Fruit fly (Drosophila melanogaster) whole organism, embryonic: ENCODE measurements around the gene Hinfp.
A peak's percentile ranks its signal among the peaks of the same experiment; 100 is the strongest.

Source experiments
- B-H2 ChIP-seq: fragments of 200-800 bp; sonication (Bioruptor generic); optimal IDR thresholded peaks from 2 replicates; lab custom pipeline; 2018; ENCODE audit warnings: missing biosample characterization, mild to moderate bottlenecking, missing genetic modification characterization
- BtbVII ChIP-seq: fragments of 200-800 bp; sonication (Bioruptor generic); optimal IDR thresholded peaks from 3 replicates; lab custom pipeline; 2017; ENCODE audit warnings: missing biosample characterization, mild to moderate bottlenecking, missing genetic modification characterization
- CG12942 ChIP-seq: fragments of 200-800 bp; sonication (Bioruptor generic); optimal IDR thresholded peaks from 3 replicates; lab custom pipeline; 2016; ENCODE audit warnings: missing biosample characterization, missing genetic modification characterization
- CG13624 ChIP-seq: fragments of 200-800 bp; sonication (Bioruptor generic); optimal IDR thresholded peaks from 2 replicates; lab custom pipeline; 2016; ENCODE audit warnings: missing biosample characterization, missing genetic modification characterization
- CG13775 ChIP-seq: fragments of 200-800 bp; sonication (Bioruptor generic); optimal IDR thresholded peaks from 3 replicates; lab custom pipeline; 2017; ENCODE audit warnings: missing biosample characterization, mild to moderate bottlenecking, missing genetic modification characterization
- CG14667 ChIP-seq: fragments of 200-800 bp; sonication (Bioruptor generic); IDR thresholded peaks from 2 replicates; pipeline ENCODE4 v1.3.6; 2022; ENCODE audit warnings: missing biosample characterization, missing genetic modification characterization
- CG14965 ChIP-seq: fragments of 200-800 bp; sonication (Bioruptor generic); optimal IDR thresholded peaks from 2 replicates; lab custom pipeline; 2016; ENCODE audit warnings: missing biosample characterization, missing genetic modification characterization, borderline replicate concordance
- CG2202 ChIP-seq: fragments of 200-800 bp; sonication (Bioruptor generic); optimal IDR thresholded peaks from 2 replicates; lab custom pipeline; 2018; ENCODE audit warnings: missing biosample characterization, mild to moderate bottlenecking, missing genetic modification characterization
- CG31224 ChIP-seq: fragments of 200-800 bp; sonication (Bioruptor generic); IDR thresholded peaks from 2 replicates; pipeline ENCODE4 v1.3.6; 2022; ENCODE audit warnings: missing biosample characterization, missing genetic modification characterization
- CG34224 ChIP-seq: fragments of 200-800 bp; sonication (Bioruptor generic); IDR thresholded peaks from 3 replicates; pipeline ENCODE4 v1.3.6; 2022; ENCODE audit warnings: missing biosample characterization, missing genetic modification characterization; ENCODE audit not compliant: partially characterized antibody
- CG3847 ChIP-seq: fragments of 200-800 bp; sonication (Bioruptor generic); IDR thresholded peaks from 2 replicates; pipeline ENCODE4 v1.3.6; 2022; ENCODE audit warnings: missing biosample characterization, missing genetic modification characterization
- CG43689 ChIP-seq: fragments of 200-800 bp; sonication (Bioruptor generic); IDR thresholded peaks from 2 replicates; pipeline ENCODE4 v1.3.6; 2022; ENCODE audit warnings: missing biosample characterization, missing genetic modification characterization
- CG4820 ChIP-seq: fragments of 200-800 bp; sonication (Bioruptor generic); optimal IDR thresholded peaks from 3 replicates; lab custom pipeline; 2016; ENCODE audit warnings: missing biosample characterization, missing genetic modification characterization
- CG7357 ChIP-seq: fragments of 200-800 bp; sonication (Bioruptor generic); IDR thresholded peaks from 3 replicates; pipeline ENCODE4 v1.3.6; 2022; ENCODE audit warnings: missing biosample characterization, missing genetic modification characterization
- CG8089 ChIP-seq: fragments of 200-800 bp; sonication (Bioruptor generic); optimal IDR thresholded peaks from 3 replicates; lab custom pipeline; 2016; ENCODE audit warnings: missing biosample characterization, missing genetic modification characterization
- CG8281 ChIP-seq: fragments of 200-800 bp; sonication (Bioruptor generic); optimal IDR thresholded peaks from 2 replicates; lab custom pipeline; 2018; ENCODE audit warnings: missing biosample characterization, mild to moderate bottlenecking, missing genetic modification characterization, moderate library complexity
- CG8478 ChIP-seq: fragments of >200 bp; optimal IDR thresholded peaks from 2 replicates; lab custom pipeline; 2018
- Chrac-16 ChIP-seq: fragments of 200-800 bp; sonication (Bioruptor generic); optimal IDR thresholded peaks from 3 replicates; lab custom pipeline; 2016; ENCODE audit warnings: missing biosample characterization, missing genetic modification characterization
- E2f2 ChIP-seq: fragments of 200-800 bp; sonication (Bioruptor generic); IDR thresholded peaks from 2 replicates; pipeline ENCODE4 v1.3.6; 2022; ENCODE audit warnings: missing biosample characterization, missing genetic modification characterization
- HmgD ChIP-seq: fragments of 200-800 bp; sonication (Bioruptor generic); optimal IDR thresholded peaks from 3 replicates; lab custom pipeline; 2016; ENCODE audit warnings: missing biosample characterization, missing genetic modification characterization
- Hmx ChIP-seq: fragments of 200-800 bp; sonication (Bioruptor generic); optimal IDR thresholded peaks from 2 replicates; lab custom pipeline; 2016; ENCODE audit warnings: missing biosample characterization, missing genetic modification characterization
- Lhr ChIP-seq: fragments of 200-800 bp; sonication (Bioruptor generic); optimal IDR thresholded peaks from 3 replicates; lab custom pipeline; 2017; ENCODE audit warnings: mild to moderate bottlenecking, missing biosample characterization, missing genetic modification reagents, missing genetic modification characterization
- Mrtf ChIP-seq: fragments of 200-800 bp; sonication (Bioruptor generic); IDR thresholded peaks from 3 replicates; pipeline ENCODE4 v1.3.6; 2022; ENCODE audit warnings: missing biosample characterization, missing genetic modification characterization
- NC2β ChIP-seq: fragments of 200-800 bp; sonication (Bioruptor generic); optimal IDR thresholded peaks from 2 replicates; lab custom pipeline; 2016; ENCODE audit warnings: missing biosample characterization, missing genetic modification characterization
- Poxn ChIP-seq: fragments of 200-800 bp; sonication (Bioruptor generic); IDR thresholded peaks from 2 replicates; pipeline ENCODE4 v1.3.6; 2022; ENCODE audit warnings: missing biosample characterization, missing genetic modification characterization
- Sox102F ChIP-seq: fragments of 200-800 bp; sonication (Bioruptor generic); optimal IDR thresholded peaks from 2 replicates; lab custom pipeline; 2018; ENCODE audit warnings: missing biosample characterization, mild to moderate bottlenecking, missing genetic modification characterization, moderate library complexity
- Spps ChIP-seq: fragments of 200-800 bp; sonication (Bioruptor generic); optimal IDR thresholded peaks from 2 replicates; lab custom pipeline; 2018; ENCODE audit warnings: missing biosample characterization, mild to moderate bottlenecking, missing genetic modification characterization
- Sry-δ ChIP-seq: fragments of 200-800 bp; sonication (Bioruptor generic); optimal IDR thresholded peaks from 2 replicates; lab custom pipeline; 2016; ENCODE audit warnings: missing biosample characterization, missing genetic modification characterization
- bbx ChIP-seq: fragments of 200-800 bp; sonication (Bioruptor generic); IDR thresholded peaks from 2 replicates; pipeline ENCODE4 v1.3.6; 2022; ENCODE audit warnings: missing biosample characterization, missing genetic modification characterization; ENCODE audit not compliant: partially characterized antibody
- croc ChIP-seq: fragments of 200-800 bp; sonication (Bioruptor generic); conservative IDR thresholded peaks from 3 replicates; pipeline ENCODE4 v1.3.6; 2022; ENCODE audit warnings: missing biosample characterization, missing genetic modification characterization
- dmrt11E ChIP-seq: fragments of 200-800 bp; sonication (Bioruptor generic); optimal IDR thresholded peaks from 3 replicates; lab custom pipeline; 2018; ENCODE audit warnings: missing biosample characterization, mild to moderate bottlenecking, missing genetic modification characterization, moderate library complexity
- gro ChIP-seq: fragments of 200-800 bp; sonication (Bioruptor generic); optimal IDR thresholded peaks from 2 replicates; lab custom pipeline; 2016; ENCODE audit warnings: missing biosample characterization, missing genetic modification characterization
- insv ChIP-seq, 2 experiments: fragments of 200-800 bp; sonication (Bioruptor generic); optimal IDR thresholded peaks; 3 replicates each; lab custom pipeline; 2016 to 2018; ENCODE audit warnings: missing biosample characterization in 2 of 2, missing genetic modification characterization in 2 of 2
- lov ChIP-seq, 2 experiments: fragments of 200-800 bp in 1 of 2; fragments of >200 bp in 1 of 2; sonication (Bioruptor generic) in 1 of 2; IDR thresholded peaks in 1 of 2; optimal IDR thresholded peaks in 1 of 2; 2 replicates in 1 of 2; 3 replicates in 1 of 2; pipeline versions ENCODE4 v1.3.6 to Lab custom; 2017 to 2022; ENCODE audit warnings: missing biosample characterization in 1 of 2, missing genetic modification characterization in 1 of 2
- luna ChIP-seq: fragments of 200-800 bp; sonication (Bioruptor generic); optimal IDR thresholded peaks from 2 replicates; lab custom pipeline; 2016; ENCODE audit warnings: missing biosample characterization, missing genetic modification characterization
- mirr ChIP-seq: fragments of 200-800 bp; sonication (Bioruptor generic); optimal IDR thresholded peaks from 3 replicates; lab custom pipeline; 2018; ENCODE audit warnings: missing biosample characterization, mild to moderate bottlenecking, missing genetic modification characterization
- pita ChIP-seq: fragments of 200-800 bp; sonication (Bioruptor generic); optimal IDR thresholded peaks from 2 replicates; lab custom pipeline; 2017; ENCODE audit warnings: missing biosample characterization, mild to moderate bottlenecking, missing genetic modification characterization
- pum ChIP-seq: fragments of 200-800 bp; sonication (Bioruptor generic); optimal IDR thresholded peaks from 2 replicates; lab custom pipeline; 2016; ENCODE audit warnings: missing biosample characterization, missing genetic modification characterization
- schlank ChIP-seq: fragments of 200-800 bp; sonication (Bioruptor generic); optimal IDR thresholded peaks from 2 replicates; lab custom pipeline; 2018; ENCODE audit warnings: missing biosample characterization, mild to moderate bottlenecking, missing genetic modification characterization
- scrt ChIP-seq: fragments of 200-800 bp; sonication (Bioruptor generic); optimal IDR thresholded peaks from 2 replicates; lab custom pipeline; 2018; ENCODE audit warnings: missing biosample characterization, mild to moderate bottlenecking, missing genetic modification characterization, moderate library complexity
- sima ChIP-seq: fragments of 200-800 bp; sonication (Bioruptor generic); optimal IDR thresholded peaks from 2 replicates; lab custom pipeline; 2016; ENCODE audit warnings: missing biosample characterization, missing genetic modification characterization
- sob ChIP-seq: fragments of 200-800 bp; sonication (Bioruptor generic); IDR thresholded peaks from 2 replicates; pipeline ENCODE4 v1.3.6; 2022; ENCODE audit warnings: missing biosample characterization, missing genetic modification characterization
- tio ChIP-seq: fragments of 200-800 bp; sonication (Bioruptor generic); optimal IDR thresholded peaks from 2 replicates; lab custom pipeline; 2017; ENCODE audit warnings: missing biosample characterization, missing genetic modification characterization, inconsistent platforms
- tll ChIP-seq, 2 experiments: fragments of 200-800 bp in 1 of 2; fragments of >200 bp in 1 of 2; sonication (Bioruptor generic) in 1 of 2; optimal IDR thresholded peaks; 2 replicates each; lab custom pipeline; 2017 to 2019; ENCODE audit warnings: missing biosample characterization in 2 of 2, missing genetic modification characterization in 2 of 2, mild to moderate bottlenecking in 1 of 2, moderate library complexity in 1 of 2
- tna ChIP-seq: fragments of 200-800 bp; sonication (Bioruptor generic); IDR thresholded peaks from 2 replicates; pipeline ENCODE4 v1.3.6; 2022; ENCODE audit warnings: missing biosample characterization, missing genetic modification characterization; ENCODE audit not compliant: partially characterized antibody
- toy ChIP-seq: fragments of 200-800 bp; sonication (Bioruptor generic); IDR thresholded peaks from 2 replicates; pipeline ENCODE4 v1.3.6; 2022; ENCODE audit warnings: missing biosample characterization, missing genetic modification characterization
- ttk ChIP-seq: fragments of 200-800 bp; sonication (Bioruptor generic); IDR thresholded peaks from 2 replicates; pipeline ENCODE4 v2.1.2; 2022; ENCODE audit warnings: missing biosample characterization, missing genetic modification characterization
- vfl ChIP-seq: fragments of 200-800 bp; sonication (Bioruptor generic); optimal IDR thresholded peaks from 2 replicates; lab custom pipeline; 2016; ENCODE audit warnings: missing biosample characterization, missing genetic modification characterization
- wdn ChIP-seq: fragments of 200-800 bp; sonication (Bioruptor generic); IDR thresholded peaks from 2 replicates; pipeline ENCODE4 v1.3.6; 2022; ENCODE audit warnings: missing biosample characterization, missing genetic modification characterization
- wor ChIP-seq: fragments of 200-800 bp; sonication (Bioruptor generic); IDR thresholded peaks from 2 replicates; pipeline ENCODE4 v1.3.6; 2022; ENCODE audit warnings: missing biosample characterization, missing genetic modification characterization

The Hinfp gene

dm6 chrX:629239-629821 is 4.0 kb downstream of the Hinfp start, which contains the start of the genes RpL36 and Mybbp1A (continued):
- TF ChIP-seq CG12942 (GFP tag; lab: Kevin White, UChicago) (peak; percentile 52), wor (GFP tag; lab: Robert Waterston, UW) (no peak), pum (GFP tag; lab: Kevin White, UChicago) (peak; percentile 34), CG8089 (peak; percentile 82), tll (GFP tag; optimal IDR thresholded peaks at IDR 0.05; lab: Kevin White, UChicago) (no peak), CG3847 (GFP tag; lab: Robert Waterston, UW) (peak; percentile 79), pita (GFP tag; lab: Kevin White, UChicago) (no peak), CG7357 (GFP tag; lab: Robert Waterston, UW) (no peak), CG8478 (no peak), insv (GFP tag; optimal IDR thresholded peaks at IDR 0.05; lab: Kevin White, UChicago) (peak in 1 of 2 experiments; percentile 63), sima (GFP tag; lab: Kevin White, UChicago) (peak; percentile 24), schlank (peak; percentile 79), sob (peak; percentile 80), NC2β (GFP tag; lab: Kevin White, UChicago) (peak; percentile 95), Hmx (GFP tag; lab: Kevin White, UChicago) (no peak), vfl (GFP tag; lab: Kevin White, UChicago) (peak; percentile 77), tio (GFP tag; lab: Kevin White, UChicago) (no peak), lov (optimal IDR thresholded peaks at IDR 0.05; lab: Kevin White, UChicago) (no peak), lov (GFP tag; IDR thresholded peaks at IDR 0.05; lab: Robert Waterston, UW) (peak; percentile 77; the same call in 1 of the 3 replicates), CG4820 (GFP tag; lab: Kevin White, UChicago) (peak; percentile 47), Chrac-16 (GFP tag; lab: Kevin White, UChicago) (peak; percentile 51), wdn (GFP tag; lab: Robert Waterston, UW) (0 out of 2 replicates have a peak, but pooled peaks have one; percentile 43), Sox102F (GFP tag; lab: Kevin White, UChicago) (no peak), CG34224 (GFP tag; lab: Robert Waterston, UW) (peak; percentile 84), CG13624 (GFP tag; lab: Kevin White, UChicago) (peak; percentile 86), Spps (no peak), mirr (GFP tag; lab: Kevin White, UChicago) (peak; percentile 69), BtbVII (GFP tag; lab: Kevin White, UChicago) (peak; percentile 73), tna (GFP tag; lab: Robert Waterston, UW) (peak; percentile 86), HmgD (GFP tag; lab: Kevin White, UChicago) (peak; percentile 79), ttk (peak; percentile 62), CG2202 (tag; lab: Kevin White, UChicago) (peak; percentile 48), CG43689 (peak; percentile 37; the same call in 1 of the 2 replicates), E2f2 (GFP tag; lab: Robert Waterston, UW) (peak; percentile 82), dmrt11E (tag; lab: Kevin White, UChicago) (peak; percentile 66), Mrtf (GFP tag; lab: Robert Waterston, UW) (peak; percentile 54; the same call in 2 of the 3 replicates), Lhr (peak; percentile 66), Poxn (GFP tag; lab: Robert Waterston, UW) (0 out of 2 replicates have a peak, but pooled peaks have one; percentile 23), toy (GFP tag; lab: Robert Waterston, UW) (0 out of 2 replicates have a peak, but pooled peaks have one; percentile 28), CG8281 (tag; lab: Kevin White, UChicago) (no peak), CG14965 (GFP tag; lab: Kevin White, UChicago) (peak; percentile 52), CG13775 (peak; percentile 82), scrt (GFP tag; lab: Kevin White, UChicago) (peak; percentile 62), bbx (GFP tag; lab: Robert Waterston, UW) (peak; percentile 80), croc (GFP tag; lab: Robert Waterston, UW) (no peak), Sry-δ (peak; percentile 98), gro (GFP tag; lab: Kevin White, UChicago) (peak; percentile 83), CG14667 (GFP tag; lab: Robert Waterston, UW) (no peak), B-H2 (peak; percentile 80), CG31224 (GFP tag; lab: Robert Waterston, UW) (peak; percentile 39; the same call in 1 of the 2 replicates), luna (GFP tag; lab: Kevin White, UChicago) (peak; percentile 58)
